Fruit fly (Drosophila melanogaster) whole organism, wandering third instar larva: Measurements from ENCODE around the gene EndoGI.

ENCODE experiments used
- Abd-B ChIP-seq: fragments of >200 bp; optimal IDR thresholded peaks from 2 replicates; lab custom pipeline; 2017; ENCODE audit warnings: missing biosample characterization, missing genetic modification characterization
- CG32264 ChIP-seq: fragments of 200-800 bp; sonication (Bioruptor generic); optimal IDR thresholded peaks from 2 replicates; lab custom pipeline; 2016; ENCODE audit warnings: missing biosample characterization, missing genetic modification characterization
- GATAd ChIP-seq: sonication (Bioruptor generic); optimal IDR thresholded peaks from 2 replicates; lab custom pipeline; 2016; ENCODE audit warnings: missing biosample characterization, missing genetic modification characterization
- HLH106 ChIP-seq: fragments of 200-800 bp; optimal IDR thresholded peaks from 3 replicates; lab custom pipeline; 2019; ENCODE audit warnings: missing biosample characterization, mild to moderate bottlenecking, missing genetic modification characterization, moderate library complexity
- Jra ChIP-seq: sonication (Bioruptor generic); optimal IDR thresholded peaks from 2 replicates; lab custom pipeline; 2016; ENCODE audit warnings: missing biosample characterization, missing genetic modification characterization
- Vsx2 ChIP-seq: fragments of 200-300, 225-300 bp; sonication (Bioruptor generic); optimal IDR thresholded peaks from 2 replicates; lab custom pipeline; 2018; ENCODE audit warnings: missing biosample characterization, missing genetic modification characterization; ENCODE audit not compliant: partially characterized antibody
- dl ChIP-seq, 2 experiments: fragments of 175-275, 200-275 bp in 1 of 2; fragments of 200-275 bp in 1 of 2; sonication (Bioruptor generic); optimal IDR thresholded peaks; lab custom pipeline; 2018; ENCODE audit warnings: mild to moderate bottlenecking in 2 of 2, missing biosample characterization in 2 of 2, missing genetic modification characterization in 2 of 2, moderate library complexity in 2 of 2; ENCODE audit not compliant: partially characterized antibody in 2 of 2, insufficient read depth in 1 of 2
- dsf ChIP-seq: sonication (Bioruptor generic); optimal IDR thresholded peaks from 2 replicates; lab custom pipeline; 2016; ENCODE audit warnings: missing biosample characterization, missing genetic modification characterization, borderline replicate concordance
- fru ChIP-seq: fragments of 200-800 bp; sonication (Bioruptor generic); optimal IDR thresholded peaks from 3 replicates; lab custom pipeline; 2016; ENCODE audit warnings: missing biosample characterization, mild to moderate bottlenecking, missing genetic modification characterization
- h ChIP-seq: fragments of 200-800 bp; sonication (Bioruptor generic); optimal IDR thresholded peaks from 3 replicates; lab custom pipeline; 2016; ENCODE audit warnings: missing biosample characterization, mild to moderate bottlenecking, missing genetic modification characterization
- lola ChIP-seq: fragments of >200 bp; optimal IDR thresholded peaks from 2 replicates; lab custom pipeline; 2017; ENCODE audit warnings: missing biosample characterization, missing genetic modification characterization
- psq ChIP-seq: fragments of 200-800 bp; sonication (Bioruptor generic); optimal IDR thresholded peaks from 3 replicates; lab custom pipeline; 2017; ENCODE audit warnings: missing biosample characterization, mild to moderate bottlenecking, missing genetic modification characterization, moderate library complexity
- tai ChIP-seq: sonication (Bioruptor generic); optimal IDR thresholded peaks from 2 replicates; lab custom pipeline; 2016; ENCODE audit warnings: missing biosample characterization, missing genetic modification characterization
- usp ChIP-seq: fragments of >200 bp; optimal IDR thresholded peaks from 2 replicates; lab custom pipeline; 2017; ENCODE audit warnings: missing biosample characterization, missing genetic modification characterization

dm6 chr2L:16275177-16275808 lies 17.8 kb downstream of the EndoGI start:
- no peak for TF ChIP-seq usp (GFP tag; lab: Kevin White, UChicago)
- TF ChIP-seq psq: no peak
- TF ChIP-seq h (GFP tag; lab: Kevin White, UChicago): no peak
- no peak for TF ChIP-seq dsf
- TF ChIP-seq CG32264: no peak
- no peak for TF ChIP-seq fru (GFP tag; lab: Kevin White, UChicago)
- no peak for TF ChIP-seq dl (GFP tag; optimal IDR thresholded peaks at IDR 0.05; lab: Kevin White, UChicago; ENCODE audit: insufficient read depth in 1 of 2, partially characterized antibody in 2 of 2)
- TF ChIP-seq Abd-B (GFP tag; lab: Kevin White, UChicago): no peak
- no peak for TF ChIP-seq tai (GFP tag; lab: Kevin White, UChicago)
- no peak for TF ChIP-seq Jra (GFP tag; lab: Kevin White, UChicago)
- TF ChIP-seq HLH106: no peak
- TF ChIP-seq GATAd (GFP tag; lab: Kevin White, UChicago): no peak
- TF ChIP-seq lola (GFP tag; lab: Kevin White, UChicago): no peak
- no peak for TF ChIP-seq Vsx2
